1 fruit fly cellular context compared by ENCODE assay signal in genomic region chr3R:26106595-26107152, dm6.
TF ChIP-seq lines count a peak whose summit lies in the region.

TSS of gene Cipc (plus strand) at chr3R:26106868.

TF ChIP-seq in whole organism, embryonic, 481 proteins besides CTCF, POLR2A, EP300 and RAD21 (continued from another document):
- TF ChIP-seq inv (GFP tag; IDR thresholded peaks at IDR 0.05; lab: Robert Waterston, UW; ENCODE audit: partially characterized antibody) = no peak; the same call in 1 of the 2 replicates
- TF ChIP-seq CG12659 (GFP tag; optimal IDR thresholded peaks at IDR 0.05; lab: Kevin White, UChicago) = peak; percentile 80
- no peak; the same call in 1 of the 2 replicates for TF ChIP-seq cas (GFP tag; IDR thresholded peaks at IDR 0.05; lab: Robert Waterston, UW)
- no peak for TF ChIP-seq Dfd (GFP tag; optimal IDR thresholded peaks at IDR 0.05; lab: Kevin White, UChicago)
- TF ChIP-seq dm (GFP tag; optimal IDR thresholded peaks at IDR 0.05; lab: Kevin White, UChicago) = no peak
- TF ChIP-seq dpn (GFP tag; optimal IDR thresholded peaks at IDR 0.05; lab: Kevin White, UChicago) = peak; percentile 19 to 69
- TF ChIP-seq eyg (GFP tag; optimal IDR thresholded peaks at IDR 0.05; lab: Kevin White, UChicago) = no peak
- peak; percentile 83 for TF ChIP-seq CG6854 (GFP tag; optimal IDR thresholded peaks at IDR 0.05; lab: Kevin White, UChicago)
- TF ChIP-seq CG13296 (GFP tag; optimal IDR thresholded peaks at IDR 0.05; lab: Kevin White, UChicago) = peak; percentile 85
- peak; percentile 87 for TF ChIP-seq CG12104 (GFP tag; optimal IDR thresholded peaks at IDR 0.05; lab: Kevin White, UChicago)
- peak; percentile 79 for TF ChIP-seq lmd (GFP tag; IDR thresholded peaks at IDR 0.05; lab: Robert Waterston, UW)
- peak; percentile 42 for TF ChIP-seq Sry-β (GFP tag; optimal IDR thresholded peaks at IDR 0.05; lab: Kevin White, UChicago)
- TF ChIP-seq bigmax (GFP tag; optimal IDR thresholded peaks at IDR 0.05; lab: Kevin White, UChicago) = no peak
- no peak for TF ChIP-seq Mad (GFP tag; optimal IDR thresholded peaks at IDR 0.05; lab: Kevin White, UChicago)
- TF ChIP-seq CG4730 (GFP tag; IDR thresholded peaks at IDR 0.05; lab: Robert Waterston, UW) = no peak
- TF ChIP-seq slou (GFP tag; optimal IDR thresholded peaks at IDR 0.05; lab: Kevin White, UChicago) = peak; percentile 50
- peak; percentile 90 for TF ChIP-seq Sox100B (GFP tag; optimal IDR thresholded peaks at IDR 0.05; lab: Kevin White, UChicago)
- peak; percentile 7 for TF ChIP-seq CG4282 (GFP tag; optimal IDR thresholded peaks at IDR 0.05; lab: Kevin White, UChicago)
- peak; percentile 79 for TF ChIP-seq Ptx1 (GFP tag; IDR thresholded peaks at IDR 0.05; lab: Robert Waterston, UW)
- peak; percentile 61 for TF ChIP-seq CG6683 (GFP tag; optimal IDR thresholded peaks at IDR 0.05; lab: Kevin White, UChicago)
- TF ChIP-seq fd102C (GFP tag; optimal IDR thresholded peaks at IDR 0.05; lab: Kevin White, UChicago) = no peak
- no peak for TF ChIP-seq CG1024 (GFP tag; IDR thresholded peaks at IDR 0.05; lab: Robert Waterston, UW)
- no peak for TF ChIP-seq CG10321 (GFP tag; IDR thresholded peaks at IDR 0.05; lab: Robert Waterston, UW)
- no peak for TF ChIP-seq CG13123 (GFP tag; optimal IDR thresholded peaks at IDR 0.05; lab: Kevin White, UChicago)
- TF ChIP-seq Abd-B (GFP tag; optimal IDR thresholded peaks at IDR 0.05; lab: Kevin White, UChicago) = peak; percentile 54
- peak in 1 of 3 experiments; percentile 41 for TF ChIP-seq lola (GFP tag; optimal IDR thresholded peaks at IDR 0.05; lab: Kevin White, UChicago)
- TF ChIP-seq Lpt (GFP tag; optimal IDR thresholded peaks at IDR 0.05; lab: Kevin White, UChicago) = no peak
- TF ChIP-seq CG11504 (tag; optimal IDR thresholded peaks at IDR 0.05; lab: Kevin White, UChicago) = no peak
- no peak for TF ChIP-seq Camta (GFP tag; optimal IDR thresholded peaks at IDR 0.05; lab: Kevin White, UChicago)
- no peak for TF ChIP-seq Lim3 (GFP tag; IDR thresholded peaks at IDR 0.05; lab: Robert Waterston, UW)
- no peak for TF ChIP-seq gfzf (GFP tag; optimal IDR thresholded peaks at IDR 0.05; lab: Kevin White, UChicago)
- TF ChIP-seq CG1792 (GFP tag; optimal IDR thresholded peaks at IDR 0.05; lab: Kevin White, UChicago) = no peak
- TF ChIP-seq Ets65A (GFP tag; lab: Kevin White, UChicago) = peak; percentile 94
- peak; percentile 33 for TF ChIP-seq CG11723 (GFP tag; optimal IDR thresholded peaks at IDR 0.05; lab: Kevin White, UChicago)
- TF ChIP-seq CG3163 (GFP tag; optimal IDR thresholded peaks at IDR 0.05; lab: Kevin White, UChicago) = no peak
- peak; percentile 6 for TF ChIP-seq CG30020 (tag; optimal IDR thresholded peaks at IDR 0.05; lab: Kevin White, UChicago)
- peak; percentile 6 for TF ChIP-seq psq (GFP tag; optimal IDR thresholded peaks at IDR 0.05; lab: Kevin White, UChicago)
- TF ChIP-seq fd96Cb (tag; optimal IDR thresholded peaks at IDR 0.05; lab: Kevin White, UChicago) = peak; percentile 52
- no peak for TF ChIP-seq CG1832 (GFP tag; optimal IDR thresholded peaks at IDR 0.05; lab: Kevin White, UChicago)
